Worm (Caenorhabditis elegans): ENCODE data around the gene H03G16.5.

H03G16.5 gene

DNA sequence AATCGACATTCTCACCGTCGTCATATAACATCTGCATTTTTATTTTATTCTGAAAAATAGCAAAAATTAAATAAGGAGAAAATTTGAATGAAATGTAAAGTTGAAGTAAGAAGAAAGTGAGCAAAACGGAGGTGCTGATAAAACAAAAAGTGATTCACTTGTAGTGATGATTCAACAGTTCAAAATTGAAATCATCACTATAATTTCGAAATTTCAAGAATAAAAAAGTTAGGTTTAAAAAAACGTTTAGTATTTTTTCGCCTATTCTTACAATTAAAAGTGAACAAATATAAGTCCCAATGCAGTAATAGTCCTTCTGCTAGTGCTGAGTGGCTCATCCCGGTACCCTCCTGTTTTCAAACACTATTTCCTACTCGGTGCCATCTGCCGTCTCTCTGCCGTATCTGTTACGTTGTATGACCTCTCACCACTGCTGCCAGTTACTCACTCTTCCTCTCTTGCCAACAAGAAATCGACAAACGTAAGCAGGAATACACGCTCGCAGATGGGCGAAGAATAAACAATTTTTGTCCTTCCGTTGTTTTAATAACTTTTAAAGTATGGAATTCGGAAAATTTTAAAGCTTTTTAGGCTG, 43.8 kb upstream of the H03G16.5 start, which contains the start of gene dhhc-1 (continued):
- TF ChIP-seq F49E8.2 (tag; optimal IDR thresholded peaks at IDR 0.05; ENCODE audit: borderline replicate concordance) (no peak), zag-1 (tag; optimal IDR thresholded peaks at IDR 0.05) (no peak), pqm-1 (tag; optimal IDR thresholded peaks at IDR 0.05) (peak; percentile 48), hlh-30 (tag; optimal IDR thresholded peaks at IDR 0.05; ENCODE audit: insufficient read depth) (peak; percentile 33), nhr-11 (tag; optimal IDR thresholded peaks at IDR 0.05) (no peak), madf-5 (GFP tag; IDR thresholded peaks at IDR 0.05) (no peak), R02D3.7 (tag; optimal IDR thresholded peaks at IDR 0.05) (no peak), nhr-48 (tag; optimal IDR thresholded peaks at IDR 0.05) (no peak), arid-1 (GFP tag; conservative IDR thresholded peaks at IDR 0.05) (no peak), spr-3 (GFP tag; optimal IDR thresholded peaks at IDR 0.05) (no peak), ceh-82 (tag; optimal IDR thresholded peaks at IDR 0.05) (no peak), nhr-237 (tag; optimal IDR thresholded peaks at IDR 0.05) (no peak), mdt-29 (GFP tag; IDR thresholded peaks at IDR 0.05) (no peak), attf-4 (tag; optimal IDR thresholded peaks at IDR 0.05) (no peak), fkh-10 (GFP tag; optimal IDR thresholded peaks at IDR 0.05) (no peak), nhr-28 (tag; optimal IDR thresholded peaks at IDR 0.05) (peak; percentile 34), ces-1 (GFP tag; optimal IDR thresholded peaks at IDR 0.05) (no peak), ceh-28 (tag; optimal IDR thresholded peaks at IDR 0.05) (no peak), madf-9 (GFP tag; conservative IDR thresholded peaks at IDR 0.05) (no peak), hmg-1.1 (GFP tag; IDR thresholded peaks at IDR 0.05) (peak; percentile 80), daf-8 (GFP tag; IDR thresholded peaks at IDR 0.05) (no peak), daf-19 (GFP tag; conservative IDR thresholded peaks at IDR 0.05) (no peak), D1046.2 (GFP tag; IDR thresholded peaks at IDR 0.05) (no peak), tag-97 (GFP tag; IDR thresholded peaks at IDR 0.05) (no peak), mxl-2 (GFP tag; conservative IDR thresholded peaks at IDR 0.05) (no peak), dve-1 (tag; optimal IDR thresholded peaks at IDR 0.05; ENCODE audit: insufficient read depth) (no peak), lin-39 (tag; optimal IDR thresholded peaks at IDR 0.05) (no peak), lin-15B (tag; optimal IDR thresholded peaks at IDR 0.05) (no peak), hif-1 (tag; optimal IDR thresholded peaks at IDR 0.05) (no peak), rbr-2 (tag; optimal IDR thresholded peaks at IDR 0.05) (peak; percentile 42), fos-1 (tag; optimal IDR thresholded peaks at IDR 0.05) (no peak), unc-39 (tag; optimal IDR thresholded peaks at IDR 0.05) (no peak), nhr-25 (tag; optimal IDR thresholded peaks at IDR 0.05; ENCODE audit: borderline replicate concordance, insufficient read depth) (no peak), Y48G9A.11 (GFP tag; IDR thresholded peaks at IDR 0.05) (no peak), saeg-2 (GFP tag; IDR thresholded peaks at IDR 0.05) (no peak), F10B5.3 (tag; optimal IDR thresholded peaks at IDR 0.05) (no peak), ZK337.2 (GFP tag; IDR thresholded peaks at IDR 0.05) (no peak), F44E2.7 (GFP tag; IDR thresholded peaks at IDR 0.05) (no peak), lir-3 (tag; optimal IDR thresholded peaks at IDR 0.05) (no peak), daf-16 (GFP tag; optimal IDR thresholded peaks at IDR 0.05) (peak in 1 of 2 experiments; percentile 16), daf-16 (tag; optimal IDR thresholded peaks at IDR 0.05) (peak; percentile 31), cey-2 (tag; optimal IDR thresholded peaks at IDR 0.05; ENCODE audit: borderline replicate concordance, insufficient read depth) (no peak), aly-2 (tag; optimal IDR thresholded peaks at IDR 0.05) (no peak), mep-1 (tag; optimal IDR thresholded peaks at IDR 0.05) (peak; percentile 43), php-3 (GFP tag; IDR thresholded peaks at IDR 0.05) (no peak), zip-11 (GFP tag; IDR thresholded peaks at IDR 0.05) (no peak), nhr-77 (tag; optimal IDR thresholded peaks at IDR 0.05) (no peak), nhr-111 (GFP tag; optimal IDR thresholded peaks at IDR 0.05) (no peak), nhr-6 (tag; optimal IDR thresholded peaks at IDR 0.05) (peak; percentile 10), dmd-9 (GFP tag; IDR thresholded peaks at IDR 0.05) (no peak), spr-1 (tag; optimal IDR thresholded peaks at IDR 0.05) (no peak), nhr-41 (GFP tag; IDR thresholded peaks at IDR 0.05) (peak; percentile 74; the same call in 1 of the 2 replicates)
